Worm (Caenorhabditis elegans) whole organism, late embryonic: Measurements from ENCODE around the gene col-187.

Experiments
- ahr-1 ChIP-seq: sonication (generic microtip); optimal IDR thresholded peaks from 2 replicates; lab custom pipeline; 2016; ENCODE audit warnings: missing genetic modification characterization, missing compliant biosample characterization
- ama-1 ChIP-seq: fragments of 150-350 bp; optimal IDR thresholded peaks from 2 replicates; lab custom pipeline; 2014
- ceh-19 ChIP-seq: fragments of 200-800 bp; sonication (Bioruptor generic); optimal IDR thresholded peaks from 2 replicates; lab custom pipeline; 2018; ENCODE audit warnings: mild to moderate bottlenecking, missing genetic modification characterization, missing compliant biosample characterization
- ceh-48 ChIP-seq: sonication (generic microtip); optimal IDR thresholded peaks from 2 replicates; lab custom pipeline; 2016; ENCODE audit warnings: missing genetic modification characterization, inconsistent platforms, missing compliant biosample characterization
- eyg-1 ChIP-seq: sonication (generic microtip); optimal IDR thresholded peaks from 2 replicates; lab custom pipeline; 2016; ENCODE audit warnings: missing genotype, missing genetic modification characterization, missing compliant biosample characterization
- fkh-10 ChIP-seq: fragments of 150-350 bp; optimal IDR thresholded peaks from 2 replicates; lab custom pipeline; 2014; ENCODE audit warnings: missing biosample characterization, missing genetic modification reagents, missing genetic modification characterization
- nfya-1 ChIP-seq: sonication (generic microtip); optimal IDR thresholded peaks from 2 replicates; lab custom pipeline; 2017; ENCODE audit warnings: missing genetic modification characterization, mild to moderate bottlenecking, missing compliant biosample characterization, antibody characterized with exemption, moderate library complexity
- pha-4 ChIP-seq: fragments of 150-350 bp; optimal IDR thresholded peaks from 2 replicates; lab custom pipeline; 2018; ENCODE audit warnings: missing biosample characterization, missing genetic modification reagents, missing genetic modification characterization
- pqm-1 ChIP-seq: sonication (generic microtip); optimal IDR thresholded peaks from 2 replicates; lab custom pipeline; 2016; ENCODE audit warnings: missing genetic modification characterization, missing compliant biosample characterization
- ttx-3 ChIP-seq: sonication (generic microtip); optimal IDR thresholded peaks from 2 replicates; lab custom pipeline; 2016; ENCODE audit warnings: missing genetic modification reagents, missing genetic modification characterization, missing compliant biosample characterization
- unc-55 ChIP-seq: sonication (generic microtip); optimal IDR thresholded peaks from 2 replicates; lab custom pipeline; 2017; ENCODE audit warnings: missing biosample characterization, missing genetic modification reagents, missing genetic modification characterization
- zip-5 ChIP-seq: sonication (generic microtip); optimal IDR thresholded peaks from 2 replicates; lab custom pipeline; 2016; ENCODE audit warnings: missing genetic modification characterization, missing compliant biosample characterization

DNA sequence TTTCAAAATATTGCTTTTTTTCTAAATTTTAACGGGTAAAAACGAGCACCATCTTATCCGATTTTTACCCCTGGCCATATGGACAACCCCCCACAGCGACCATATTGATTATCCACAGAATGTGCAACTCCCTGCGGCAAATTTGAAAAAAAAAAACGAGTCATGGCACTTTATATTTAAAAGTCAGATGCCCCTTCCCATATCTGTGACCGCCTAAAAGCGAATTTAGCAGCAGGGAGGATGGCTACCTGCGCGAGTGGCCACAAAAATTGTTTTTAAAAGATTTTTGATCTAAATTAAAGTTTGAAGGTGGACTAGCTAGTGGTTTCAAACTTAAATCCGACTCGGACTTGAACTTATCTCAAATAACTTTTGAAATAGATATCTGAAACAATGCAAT is 16.3 kb upstream of the col-187 start:
- TF ChIP-seq ceh-19 (GFP tag; lab: Kevin White, UChicago) (no peak), unc-55 (GFP tag; lab: Kevin White, UChicago) (no peak), pqm-1 (tag; lab: Kevin White, UChicago) (peak; percentile 57), zip-5 (tag; lab: Kevin White, UChicago) (no peak), pha-4 (tag; lab: Kevin White, UChicago) (no peak), ceh-48 (tag; lab: Kevin White, UChicago) (peak; percentile 48), fkh-10 (GFP tag; lab: Kevin White, UChicago) (peak; percentile 35), eyg-1 (tag; lab: Kevin White, UChicago) (no peak), nfya-1 (peak; percentile 92), ahr-1 (tag; lab: Kevin White, UChicago) (no peak), ttx-3 (no peak), ama-1 (lab: Kevin White, UChicago) (no peak)
